Worm (Caenorhabditis elegans): ENCODE measurements around the gene gst-44.

gst-44 gene

DNA sequence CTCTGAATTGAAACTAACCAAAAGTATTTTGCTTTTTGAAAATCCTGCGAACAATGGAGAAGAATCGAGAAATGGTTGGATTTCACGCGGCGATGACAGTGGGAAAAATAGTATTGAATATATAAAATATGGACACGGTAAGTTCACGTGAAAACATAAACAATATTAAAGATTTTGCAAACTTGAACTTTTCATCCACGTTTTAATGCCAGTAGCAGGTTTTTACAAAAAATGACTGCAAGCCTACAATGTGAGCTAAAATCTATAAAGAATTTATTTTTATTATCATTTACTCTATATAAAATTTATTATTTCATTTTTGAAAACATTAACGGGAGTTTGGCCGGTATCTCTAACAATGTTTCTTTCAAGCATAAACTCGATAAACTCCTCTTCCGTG is 38.8 kb downstream of the gst-44 start, which contains the start of gene F26D2.10:
F26D2.10 (minus strand) TSS at position 101 of the 400 bp plus-strand sequence.
- TF ChIP-seq ztf-4 (tag; optimal IDR thresholded peaks at IDR 0.05) (no peak), unc-39 (tag; optimal IDR thresholded peaks at IDR 0.05) (no peak), mbf-1 (tag; optimal IDR thresholded peaks at IDR 0.05) (no peak), nhr-237 (tag; optimal IDR thresholded peaks at IDR 0.05) (no peak), mab-5 (tag; optimal IDR thresholded peaks at IDR 0.05) (no peak), fos-1 (tag; optimal IDR thresholded peaks at IDR 0.05) (no peak), nhr-12 (tag; optimal IDR thresholded peaks at IDR 0.05) (no peak), mdl-1 (tag; optimal IDR thresholded peaks at IDR 0.05) (no peak)

DNA sequence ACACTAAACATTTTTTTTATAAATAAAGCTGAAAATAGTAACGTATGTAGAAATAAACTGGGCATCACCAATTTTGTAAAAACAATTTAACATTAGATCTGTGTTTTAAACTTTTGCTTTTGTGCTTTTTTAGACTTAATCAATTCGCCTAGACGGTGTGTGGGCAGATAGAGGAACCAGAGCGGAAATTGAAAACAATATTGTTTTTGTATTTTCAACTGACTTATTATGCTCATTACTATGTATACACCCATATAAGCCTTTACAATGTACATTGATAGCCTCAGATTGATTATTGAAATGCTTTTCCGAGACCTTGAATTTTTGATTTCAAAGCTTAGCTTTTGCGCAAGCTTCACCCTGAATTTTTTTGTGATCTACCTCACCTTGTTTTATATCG is 39.2 kb downstream of the gst-44 start, which contains the start of gene str-73:
str-73 (plus strand) TSS at position 301 of the 400 bp plus-strand sequence.
- TF ChIP-seq nhr-77 (tag; optimal IDR thresholded peaks at IDR 0.05) (no peak), sem-4 (tag; optimal IDR thresholded peaks at IDR 0.05) (no peak), F13H6.1 (tag; optimal IDR thresholded peaks at IDR 0.05) (no peak), nhr-129 (tag; optimal IDR thresholded peaks at IDR 0.05) (no peak), mab-5 (tag; optimal IDR thresholded peaks at IDR 0.05) (no peak), nhr-25 (tag; optimal IDR thresholded peaks at IDR 0.05) (no peak), sma-3 (GFP tag; optimal IDR thresholded peaks at IDR 0.05) (no peak), crh-2 (tag; optimal IDR thresholded peaks at IDR 0.05) (no peak), lsy-2 (tag; optimal IDR thresholded peaks at IDR 0.05) (no peak), unc-62 (GFP tag; optimal IDR thresholded peaks at IDR 0.05) (no peak), unc-39 (tag; optimal IDR thresholded peaks at IDR 0.05) (no peak), ama-1 (optimal IDR thresholded peaks at IDR 0.05) (no peak), ceh-16 (tag; optimal IDR thresholded peaks at IDR 0.05) (no peak)

ce11 chrV:16433471-16433870 is 42.8 kb downstream of the gst-44 start, which contains the start of gene clec-234:
TSS of gene clec-234 (minus strand) at chrV:16433571.
- TF ChIP-seq dmd-4 (tag; optimal IDR thresholded peaks at IDR 0.05): no peak
- TF ChIP-seq nhr-21 (tag; optimal IDR thresholded peaks at IDR 0.05): no peak
- no peak for TF ChIP-seq Y55F3AM.14 (GFP tag; optimal IDR thresholded peaks at IDR 0.05)
- no peak for TF ChIP-seq blmp-1 (tag; optimal IDR thresholded peaks at IDR 0.05; ENCODE audit: insufficient read depth)
- TF ChIP-seq nhr-25 (tag; optimal IDR thresholded peaks at IDR 0.05): no peak
- TF ChIP-seq nhr-10 (tag; optimal IDR thresholded peaks at IDR 0.05): no peak
- no peak for TF ChIP-seq unc-39 (tag; optimal IDR thresholded peaks at IDR 0.05)
- TF ChIP-seq nhr-6 (tag; optimal IDR thresholded peaks at IDR 0.05): no peak
- no peak for TF ChIP-seq aly-2 (tag; optimal IDR thresholded peaks at IDR 0.05)
- no peak for TF ChIP-seq elt-1 (tag; optimal IDR thresholded peaks at IDR 0.05)
- TF ChIP-seq skn-1 (tag; optimal IDR thresholded peaks at IDR 0.05): no peak
- TF ChIP-seq snpc-4 (tag; optimal IDR thresholded peaks at IDR 0.05): no peak
- TF ChIP-seq crh-2 (tag; optimal IDR thresholded peaks at IDR 0.05): no peak
- TF ChIP-seq egl-27 (tag; optimal IDR thresholded peaks at IDR 0.05): no peak
- TF ChIP-seq nhr-77 (tag; optimal IDR thresholded peaks at IDR 0.05): no peak
- no peak for TF ChIP-seq gmeb-1 (tag; optimal IDR thresholded peaks at IDR 0.05)

ce11 chrV:16435510-16435909 is 44.8 kb downstream of the gst-44 start, which contains the start of the genes F26D2.13 and F26D2.14:
TSS of gene F26D2.13 (minus strand) at chrV:16435610.
TSS of gene F26D2.14 (plus strand) at chrV:16435855.
- TF ChIP-seq egl-27 (tag; optimal IDR thresholded peaks at IDR 0.05) (no peak), unc-55 (GFP tag; optimal IDR thresholded peaks at IDR 0.05) (no peak), lsy-2 (tag; optimal IDR thresholded peaks at IDR 0.05) (no peak), blmp-1 (tag; optimal IDR thresholded peaks at IDR 0.05; ENCODE audit: insufficient read depth) (no peak), C34F6.9 (tag; optimal IDR thresholded peaks at IDR 0.05) (no peak), fos-1 (tag; optimal IDR thresholded peaks at IDR 0.05) (no peak), sma-9 (GFP tag; optimal IDR thresholded peaks at IDR 0.05) (no peak), sma-9 (tag; optimal IDR thresholded peaks at IDR 0.05) (no peak), alr-1 (tag; optimal IDR thresholded peaks at IDR 0.05) (no peak), ztf-1 (GFP tag; conservative IDR thresholded peaks at IDR 0.05) (no peak), nhr-12 (tag; optimal IDR thresholded peaks at IDR 0.05) (no peak), R02D3.7 (tag; optimal IDR thresholded peaks at IDR 0.05) (no peak), nhr-11 (tag; optimal IDR thresholded peaks at IDR 0.05) (no peak), nhr-237 (tag; optimal IDR thresholded peaks at IDR 0.05) (no peak), ceh-16 (tag; optimal IDR thresholded peaks at IDR 0.05) (no peak), nhr-25 (tag; optimal IDR thresholded peaks at IDR 0.05) (no peak), ztf-11 (tag; optimal IDR thresholded peaks at IDR 0.05) (no peak), nhr-129 (tag; optimal IDR thresholded peaks at IDR 0.05) (no peak), F13H6.1 (tag; optimal IDR thresholded peaks at IDR 0.05) (no peak)
